Worm (Caenorhabditis elegans): ENCODE results near the gene tebp-2.
A peak's percentile ranks its signal among the peaks of the same experiment; 100 is the strongest.

tebp-2 gene

ce11 chrIV:5530980-5531379 is 10.4 kb upstream of the tebp-2 start:
- no peak for TF ChIP-seq mab-5 (tag; optimal IDR thresholded peaks at IDR 0.05)
- peak; percentile 4 for TF ChIP-seq fos-1 (tag; optimal IDR thresholded peaks at IDR 0.05)

DNA sequence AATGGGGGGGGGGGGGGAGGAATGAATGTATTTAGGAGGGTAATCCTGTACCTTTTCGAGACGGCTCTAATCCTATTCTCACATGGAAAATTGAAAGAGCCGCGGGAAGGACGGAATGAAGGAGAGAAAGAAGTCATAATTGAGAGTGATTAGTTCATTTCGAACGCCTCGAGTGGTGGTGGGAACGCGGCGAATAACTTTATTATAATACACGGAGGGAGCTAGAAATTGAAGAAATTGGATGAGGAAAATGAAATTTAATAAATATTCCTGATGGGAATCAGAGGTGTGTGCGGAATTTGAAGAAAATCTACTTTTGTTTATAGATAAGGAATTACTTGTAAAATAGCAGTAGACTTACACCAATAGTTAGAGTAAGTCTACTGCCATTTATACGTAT is 7.9 kb upstream of the tebp-2 start:
- no peak for TF ChIP-seq ztf-1 (GFP tag; conservative IDR thresholded peaks at IDR 0.05)
- no peak for TF ChIP-seq egl-27 (tag; optimal IDR thresholded peaks at IDR 0.05)
- no peak for TF ChIP-seq nhr-6 (tag; optimal IDR thresholded peaks at IDR 0.05)
- no peak for TF ChIP-seq ZK546.5 (tag; optimal IDR thresholded peaks at IDR 0.05)
- TF ChIP-seq sma-9 (GFP tag; optimal IDR thresholded peaks at IDR 0.05), result no peak
- no peak for TF ChIP-seq sma-9 (tag; optimal IDR thresholded peaks at IDR 0.05)
- no peak for TF ChIP-seq aly-2 (tag; optimal IDR thresholded peaks at IDR 0.05)
- no peak for TF ChIP-seq unc-62 (GFP tag; optimal IDR thresholded peaks at IDR 0.05)
- TF ChIP-seq nhr-129 (tag; optimal IDR thresholded peaks at IDR 0.05), result no peak
- no peak for TF ChIP-seq lsy-2 (tag; optimal IDR thresholded peaks at IDR 0.05)
- no peak for TF ChIP-seq unc-39 (tag; optimal IDR thresholded peaks at IDR 0.05)
- no peak for TF ChIP-seq dmd-4 (tag; optimal IDR thresholded peaks at IDR 0.05)
- no peak for TF ChIP-seq mdl-1 (tag; optimal IDR thresholded peaks at IDR 0.05)
- no peak for TF ChIP-seq sem-4 (tag; optimal IDR thresholded peaks at IDR 0.05)
- no peak for TF ChIP-seq peb-1 (tag; optimal IDR thresholded peaks at IDR 0.05)
- no peak for TF ChIP-seq ceh-16 (tag; optimal IDR thresholded peaks at IDR 0.05)
- no peak for TF ChIP-seq elt-1 (tag; optimal IDR thresholded peaks at IDR 0.05)
- TF ChIP-seq unc-55 (GFP tag; optimal IDR thresholded peaks at IDR 0.05), result no peak
- TF ChIP-seq crh-2 (tag; optimal IDR thresholded peaks at IDR 0.05), result no peak
- TF ChIP-seq ama-1 (optimal IDR thresholded peaks at IDR 0.05), result no peak
- TF ChIP-seq C34F6.9 (tag; optimal IDR thresholded peaks at IDR 0.05), result no peak

DNA sequence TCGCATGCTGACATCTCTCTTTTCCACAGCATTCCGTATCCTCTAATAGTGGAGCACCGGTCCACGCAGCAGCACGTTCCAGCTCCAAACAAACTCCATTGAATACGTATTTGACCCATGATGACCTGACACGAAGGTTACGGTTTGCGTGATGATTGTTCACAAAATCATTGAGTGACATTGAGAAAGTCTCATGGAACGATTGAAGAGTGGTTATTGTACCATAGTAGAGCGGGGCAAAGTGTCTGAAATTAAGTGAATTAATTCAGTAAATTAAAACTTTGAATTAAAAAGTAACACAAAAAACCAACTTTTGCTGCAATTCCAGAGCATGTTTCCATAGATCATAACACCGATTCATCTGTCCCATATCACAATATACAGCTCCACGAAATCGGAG is 6.8 kb upstream of the tebp-2 start:
- no peak for TF ChIP-seq mbf-1 (tag; optimal IDR thresholded peaks at IDR 0.05)
- no peak for TF ChIP-seq ceh-16 (tag; optimal IDR thresholded peaks at IDR 0.05)
- no peak for TF ChIP-seq mdl-1 (tag; optimal IDR thresholded peaks at IDR 0.05)
- TF ChIP-seq ama-1 (optimal IDR thresholded peaks at IDR 0.05), result no peak
- no peak for TF ChIP-seq skn-1 (tag; optimal IDR thresholded peaks at IDR 0.05)
- TF ChIP-seq sma-3 (GFP tag; optimal IDR thresholded peaks at IDR 0.05), result no peak
- no peak for TF ChIP-seq lsy-2 (tag; optimal IDR thresholded peaks at IDR 0.05)
- TF ChIP-seq nhr-6 (tag; optimal IDR thresholded peaks at IDR 0.05), result no peak
- no peak for TF ChIP-seq ztf-1 (GFP tag; conservative IDR thresholded peaks at IDR 0.05)
- no peak for TF ChIP-seq lin-13 (GFP tag; optimal IDR thresholded peaks at IDR 0.05)
- TF ChIP-seq mab-5 (tag; optimal IDR thresholded peaks at IDR 0.05), result no peak

DNA sequence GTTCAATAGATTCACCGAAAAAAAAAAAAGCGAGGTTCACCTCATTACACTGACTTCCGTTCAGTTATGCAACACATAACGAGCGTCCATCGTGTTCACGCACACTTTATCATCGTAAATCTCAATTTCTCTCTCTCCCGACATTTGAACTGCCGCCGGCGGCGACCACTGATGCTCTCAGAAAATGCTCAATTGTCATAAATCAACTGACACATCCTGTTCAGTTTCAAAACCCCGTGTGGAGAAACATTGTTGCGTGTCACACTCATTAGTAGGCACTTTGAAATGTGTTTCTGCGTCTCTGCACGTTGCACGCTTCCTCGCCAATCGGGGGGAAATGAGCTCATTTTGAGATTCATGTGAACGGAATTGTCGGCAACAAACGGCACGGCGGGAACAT is 5.6 kb upstream of the tebp-2 start:
- no peak for TF ChIP-seq alr-1 (tag; optimal IDR thresholded peaks at IDR 0.05)
- no peak for TF ChIP-seq ama-1 (optimal IDR thresholded peaks at IDR 0.05)
- peak; percentile 10 for TF ChIP-seq C34F6.9 (tag; optimal IDR thresholded peaks at IDR 0.05)
- no peak for TF ChIP-seq lsy-2 (tag; optimal IDR thresholded peaks at IDR 0.05)
- no peak for TF ChIP-seq elt-3 (tag; optimal IDR thresholded peaks at IDR 0.05)
- no peak for TF ChIP-seq R02D3.7 (tag; optimal IDR thresholded peaks at IDR 0.05)
- no peak for TF ChIP-seq F13H6.1 (tag; optimal IDR thresholded peaks at IDR 0.05)

- TF ChIP-seq C34F6.9 (tag; optimal IDR thresholded peaks at IDR 0.05) (peak; percentile 47), ztf-4 (tag; optimal IDR thresholded peaks at IDR 0.05) (no peak), sma-3 (GFP tag; optimal IDR thresholded peaks at IDR 0.05) (no peak), gmeb-1 (tag; optimal IDR thresholded peaks at IDR 0.05) (peak; percentile 3), nhr-129 (tag; optimal IDR thresholded peaks at IDR 0.05) (peak; percentile 19)
Observed at ce11 chrIV:5537813-5538538, 3.5 kb upstream of the tebp-2 start, which contains the start of the genes fem-1 and drp-1. fem-1 (minus strand) TSS chrIV:5537962. drp-1 (plus strand) TSS chrIV:5538488.
